Worm (Caenorhabditis elegans) whole organism, early embryonic: ENCODE data around the gene C49F8.15.

Source experiments
- B0310.2 ChIP-seq: sonication (generic microtip); optimal IDR thresholded peaks from 2 replicates; lab custom pipeline; 2016; ENCODE audit warnings: mild to moderate bottlenecking, missing genetic modification characterization, missing compliant biosample characterization
- F13C5.2 ChIP-seq: sonication (generic microtip); optimal IDR thresholded peaks from 2 replicates; lab custom pipeline; 2017; ENCODE audit warnings: mild to moderate bottlenecking, missing genetic modification characterization, inconsistent platforms, missing compliant biosample characterization
- aly-1 ChIP-seq: sonication (generic microtip); optimal IDR thresholded peaks from 2 replicates; lab custom pipeline; 2016; ENCODE audit warnings: missing genetic modification characterization, missing compliant biosample characterization
- ama-1 ChIP-seq: fragments of 150-350 bp; optimal IDR thresholded peaks from 2 replicates; lab custom pipeline; 2014
- ceh-13 ChIP-seq: fragments of 200-800 bp; sonication (Bioruptor generic); optimal IDR thresholded peaks from 2 replicates; lab custom pipeline; 2018; ENCODE audit warnings: mild to moderate bottlenecking, missing genetic modification characterization, missing compliant biosample characterization
- ceh-36 ChIP-seq: sonication (generic microtip); optimal IDR thresholded peaks from 2 replicates; lab custom pipeline; 2016; ENCODE audit warnings: missing genetic modification characterization, inconsistent platforms, missing compliant biosample characterization
- ets-7 ChIP-seq: sonication (generic microtip); optimal IDR thresholded peaks from 2 replicates; lab custom pipeline; 2016; ENCODE audit warnings: missing genotype, missing genetic modification characterization, missing compliant biosample characterization
- flt-1 ChIP-seq: fragments of 200-800 bp; sonication (Bioruptor generic); IDR thresholded peaks from 2 replicates; pipeline ENCODE4 v1.3.6; 2022; ENCODE audit warnings: missing genetic modification characterization, missing compliant biosample characterization
- hmbx-1 ChIP-seq: sonication (generic microtip); optimal IDR thresholded peaks from 2 replicates; lab custom pipeline; 2016; ENCODE audit warnings: mild to moderate bottlenecking, missing genetic modification characterization, missing compliant biosample characterization
- hmg-4 ChIP-seq: fragments of 200-800 bp; sonication (Bioruptor generic); optimal IDR thresholded peaks from 2 replicates; lab custom pipeline; 2018; ENCODE audit warnings: mild to moderate bottlenecking, missing genetic modification characterization, missing compliant biosample characterization
- hnd-1 ChIP-seq: sonication (generic microtip); optimal IDR thresholded peaks from 2 replicates; lab custom pipeline; 2016; ENCODE audit warnings: missing genetic modification characterization, missing compliant biosample characterization
- pes-1 ChIP-seq: fragments of 200-800 bp; sonication (Bioruptor generic); IDR thresholded peaks from 2 replicates; pipeline ENCODE4 v1.3.6; 2022; ENCODE audit warnings: missing genetic modification reagents, missing genetic modification characterization, missing compliant biosample characterization
- scrt-1 ChIP-seq: fragments of 200-800 bp; sonication (Bioruptor generic); IDR thresholded peaks from 2 replicates; pipeline ENCODE4 v1.3.6; 2022; ENCODE audit warnings: missing genetic modification characterization, missing compliant biosample characterization
- sea-1 ChIP-seq: fragments of 200-800 bp; sonication (Bioruptor generic); conservative IDR thresholded peaks from 2 replicates; pipeline ENCODE4 v1.3.6; 2022; ENCODE audit warnings: missing genetic modification characterization, missing compliant biosample characterization
- tbx-11 ChIP-seq: fragments of 200-800 bp; sonication (Bioruptor generic); IDR thresholded peaks from 2 replicates; pipeline ENCODE4 v1.3.6; 2022; ENCODE audit warnings: missing genetic modification characterization, missing compliant biosample characterization
- tbx-37 ChIP-seq: fragments of 200-800 bp; sonication (Bioruptor generic); conservative IDR thresholded peaks from 2 replicates; pipeline ENCODE4 v1.3.6; 2022; ENCODE audit warnings: missing genetic modification reagents, missing genetic modification characterization, missing compliant biosample characterization
- tra-4 ChIP-seq: sonication (generic microtip); optimal IDR thresholded peaks from 2 replicates; lab custom pipeline; 2017; ENCODE audit warnings: missing genetic modification characterization, missing compliant biosample characterization

The C49F8.15 gene

ce11 chrX:13317532-13317931, 44.9 kb downstream of the C49F8.15 start:
- no peak for TF ChIP-seq B0310.2 (tag; lab: Kevin White, UChicago)
- no peak for TF ChIP-seq ceh-13 (GFP tag; lab: Kevin White, UChicago)
- TF ChIP-seq ets-7 (tag; lab: Kevin White, UChicago), result no peak
- TF ChIP-seq sea-1 (GFP tag; lab: Robert Waterston, UW), result no peak

DNA sequence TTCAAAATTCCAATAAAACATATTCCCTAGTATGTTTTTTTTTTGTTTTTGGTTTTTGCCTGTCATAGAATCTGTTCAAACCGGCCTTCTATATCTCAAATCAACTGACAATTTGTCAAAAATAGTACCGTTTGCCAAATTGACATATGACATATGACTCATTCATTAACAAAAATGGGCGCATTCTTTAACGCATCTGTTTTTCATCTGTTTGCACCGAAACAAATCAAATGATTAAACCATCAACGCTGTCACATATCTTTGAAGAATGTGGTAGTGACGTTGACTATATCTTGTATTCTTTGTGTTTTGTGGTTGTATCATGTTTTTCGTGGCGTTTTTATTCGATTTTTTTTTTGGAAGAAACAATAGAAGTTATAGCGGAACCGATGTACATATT, 47.3 kb downstream of the C49F8.15 start:
- TF ChIP-seq tra-4 (tag; lab: Kevin White, UChicago) (no peak), F13C5.2 (tag; lab: Kevin White, UChicago) (no peak), ets-7 (tag; lab: Kevin White, UChicago) (no peak), hmbx-1 (tag; lab: Kevin White, UChicago) (no peak), aly-1 (no peak), tbx-11 (GFP tag; lab: Robert Waterston, UW) (no peak), scrt-1 (no peak), hnd-1 (tag; lab: Kevin White, UChicago) (no peak), ceh-36 (tag; lab: Kevin White, UChicago) (no peak), tbx-37 (GFP tag; lab: Robert Waterston, UW) (no peak), ama-1 (lab: Kevin White, UChicago) (no peak), pes-1 (GFP tag; lab: Robert Waterston, UW) (no peak), hmg-4 (no peak), sea-1 (GFP tag; lab: Robert Waterston, UW) (no peak)

- no peak for TF ChIP-seq pes-1 (GFP tag; lab: Robert Waterston, UW)
- TF ChIP-seq scrt-1, result no peak
- no peak for TF ChIP-seq ama-1 (lab: Kevin White, UChicago)
- no peak for TF ChIP-seq hmbx-1 (tag; lab: Kevin White, UChicago)
- TF ChIP-seq B0310.2 (tag; lab: Kevin White, UChicago), result no peak
- TF ChIP-seq sea-1 (GFP tag; lab: Robert Waterston, UW), result no peak
- TF ChIP-seq F13C5.2 (tag; lab: Kevin White, UChicago), result no peak
- TF ChIP-seq hnd-1 (tag; lab: Kevin White, UChicago), result no peak
- no peak for TF ChIP-seq ets-7 (tag; lab: Kevin White, UChicago)
- no peak for TF ChIP-seq tra-4 (tag; lab: Kevin White, UChicago)
- TF ChIP-seq ceh-13 (GFP tag; lab: Kevin White, UChicago), result no peak
- TF ChIP-seq tbx-11 (GFP tag; lab: Robert Waterston, UW), result no peak
- no peak for TF ChIP-seq flt-1 (GFP tag; lab: Robert Waterston, UW)
- TF ChIP-seq tbx-37 (GFP tag; lab: Robert Waterston, UW), result no peak
- no peak for TF ChIP-seq ceh-36 (tag; lab: Kevin White, UChicago)
- TF ChIP-seq aly-1, result no peak
- TF ChIP-seq hmg-4, result no peak
Measured at ce11 chrX:13311641-13312423, 50.6 kb downstream of the C49F8.15 start, which contains the start of gene F46G10.1. F46G10.1 (minus strand) TSS chrX:13311755.
